Worm (Caenorhabditis elegans) whole organism, L3 larva: Measurements from ENCODE around the gene fbxa-116.
A peak's percentile ranks its signal among the peaks of the same experiment; 100 is the strongest.

Experiments used
- ZK546.5 ChIP-seq: sonication (generic microtip); optimal IDR thresholded peaks from 2 replicates; lab custom pipeline; 2017; ENCODE audit warnings: missing biosample characterization, missing genetic modification characterization
- aly-2 ChIP-seq: fragments of 150-350 bp; optimal IDR thresholded peaks from 2 replicates; lab custom pipeline; 2014; ENCODE audit warnings: missing biosample characterization, missing genetic modification characterization
- ama-1 ChIP-seq: fragments of 150-350 bp; optimal IDR thresholded peaks from 2 replicates; lab custom pipeline; 2018
- ceh-16 ChIP-seq: sonication (generic microtip); optimal IDR thresholded peaks from 2 replicates; lab custom pipeline; 2017; ENCODE audit warnings: missing biosample characterization, missing genetic modification characterization
- ceh-28 ChIP-seq: fragments of 150-350 bp; optimal IDR thresholded peaks from 2 replicates; lab custom pipeline; 2014; ENCODE audit warnings: missing biosample characterization, missing genetic modification reagents, missing genetic modification characterization
- ceh-9 ChIP-seq: sonication (generic microtip); optimal IDR thresholded peaks from 2 replicates; lab custom pipeline; 2018; ENCODE audit warnings: missing biosample characterization, missing genetic modification characterization
- daf-12 ChIP-seq: fragments of 150-350 bp; optimal IDR thresholded peaks from 2 replicates; lab custom pipeline; 2014; ENCODE audit warnings: missing biosample characterization, missing genetic modification reagents, missing genetic modification characterization
- egl-27 ChIP-seq: sonication (generic microtip); optimal IDR thresholded peaks from 4 replicates; lab custom pipeline; 2017; ENCODE audit warnings: missing biosample characterization, missing genetic modification reagents, missing genetic modification characterization
- egl-5 ChIP-seq: fragments of 150-350 bp; optimal IDR thresholded peaks from 2 replicates; lab custom pipeline; 2017; ENCODE audit warnings: missing biosample characterization, missing genetic modification reagents, missing genetic modification characterization, inconsistent platforms
- elt-1 ChIP-seq: fragments of 150-350 bp; optimal IDR thresholded peaks from 2 replicates; lab custom pipeline; 2014; ENCODE audit warnings: missing biosample characterization, missing genetic modification characterization
- elt-2 ChIP-seq: sonication (generic microtip); optimal IDR thresholded peaks from 2 replicates; lab custom pipeline; 2016; ENCODE audit warnings: missing genetic modification reagents, mild to moderate bottlenecking, missing genetic modification characterization, missing compliant biosample characterization
- elt-3 ChIP-seq, 3 experiments: fragments of 150-350 bp in 1 of 3; sonication (generic microtip) in 2 of 3; optimal IDR thresholded peaks; 2 replicates in 2 of 3; 4 replicates in 1 of 3; lab custom pipeline; 2014 to 2017; ENCODE audit warnings: missing biosample characterization in 3 of 3, missing genetic modification characterization in 3 of 3
- eor-1 ChIP-seq, 2 experiments: fragments of 150-350 bp; optimal IDR thresholded peaks; 2 replicates each; lab custom pipeline; 2014 to 2018; ENCODE audit warnings: missing biosample characterization in 2 of 2, missing genetic modification characterization in 2 of 2
- fkh-10 ChIP-seq: sonication (generic microtip); optimal IDR thresholded peaks from 2 replicates; lab custom pipeline; 2017; ENCODE audit warnings: missing biosample characterization, missing genetic modification reagents, missing genetic modification characterization
- fos-1 ChIP-seq: fragments of 150-350 bp; optimal IDR thresholded peaks from 2 replicates; lab custom pipeline; 2014; ENCODE audit warnings: missing biosample characterization, missing genetic modification characterization
- hmg-11 ChIP-seq: sonication (generic microtip); optimal IDR thresholded peaks from 2 replicates; lab custom pipeline; 2016; ENCODE audit warnings: missing genetic modification characterization, missing compliant biosample characterization
- lin-15B ChIP-seq: fragments of 150-350 bp; optimal IDR thresholded peaks from 2 replicates; lab custom pipeline; 2014; ENCODE audit warnings: missing biosample characterization, missing genetic modification characterization
- lin-39 ChIP-seq: fragments of 150-350 bp; optimal IDR thresholded peaks from 2 replicates; lab custom pipeline; 2018; ENCODE audit warnings: missing biosample characterization, missing genetic modification reagents, missing genetic modification characterization
- lsy-12 ChIP-seq: sonication (generic microtip); optimal IDR thresholded peaks from 2 replicates; lab custom pipeline; 2016; ENCODE audit warnings: mild to moderate bottlenecking, missing genetic modification characterization, missing compliant biosample characterization
- mml-1 ChIP-seq: fragments of 150-350 bp; sonication (generic microtip); optimal IDR thresholded peaks from 3 replicates; lab custom pipeline; 2014; ENCODE audit warnings: missing biosample characterization, missing genetic modification characterization
- nfya-1 ChIP-seq: sonication (generic microtip); optimal IDR thresholded peaks from 2 replicates; lab custom pipeline; 2017; ENCODE audit warnings: missing genetic modification characterization, mild to moderate bottlenecking, missing compliant biosample characterization, antibody characterized with exemption, moderate library complexity; ENCODE audit not compliant: insufficient read depth
- nhr-11 ChIP-seq: fragments of 150-350 bp; optimal IDR thresholded peaks from 2 replicates; lab custom pipeline; 2014; ENCODE audit warnings: missing biosample characterization, missing genetic modification characterization
- nhr-12 ChIP-seq: fragments of 150-350 bp; optimal IDR thresholded peaks from 2 replicates; lab custom pipeline; 2014; ENCODE audit warnings: missing biosample characterization, missing genetic modification characterization
- nhr-23 ChIP-seq: fragments of 150-350 bp; optimal IDR thresholded peaks from 2 replicates; lab custom pipeline; 2014; ENCODE audit warnings: missing biosample characterization, missing genetic modification reagents, missing genetic modification characterization
- nhr-25 ChIP-seq: sonication (generic microtip); optimal IDR thresholded peaks from 2 replicates; lab custom pipeline; 2017; ENCODE audit warnings: missing biosample characterization, missing genetic modification characterization
- nhr-43 ChIP-seq: sonication (generic microtip); optimal IDR thresholded peaks from 2 replicates; lab custom pipeline; 2016; ENCODE audit warnings: mild to moderate bottlenecking, missing genetic modification characterization, missing compliant biosample characterization; ENCODE audit not compliant: poor library complexity, severe bottlenecking
- nhr-67 ChIP-seq: fragments of 150-350 bp; optimal IDR thresholded peaks from 2 replicates; lab custom pipeline; 2014; ENCODE audit warnings: missing biosample characterization, missing genetic modification characterization
- pha-4 ChIP-seq: fragments of 150-350 bp; optimal IDR thresholded peaks from 2 replicates; lab custom pipeline; 2014; ENCODE audit warnings: missing biosample characterization, missing genetic modification reagents, missing genetic modification characterization
- pqm-1 ChIP-seq: fragments of 150-350 bp; optimal IDR thresholded peaks from 2 replicates; lab custom pipeline; 2017; ENCODE audit warnings: missing biosample characterization, missing genetic modification characterization, inconsistent platforms
- sea-2 ChIP-seq: fragments of 150-350 bp; sonication (generic microtip); optimal IDR thresholded peaks from 4 replicates; lab custom pipeline; 2014; ENCODE audit warnings: missing biosample characterization, missing genetic modification reagents, missing genetic modification characterization
- skn-1 ChIP-seq: fragments of 150-350 bp; optimal IDR thresholded peaks from 2 replicates; lab custom pipeline; 2014; ENCODE audit warnings: missing biosample characterization, missing genetic modification characterization
- unc-62 ChIP-seq: fragments of 150-350 bp; sonication (generic microtip); optimal IDR thresholded peaks from 4 replicates; lab custom pipeline; 2014; ENCODE audit warnings: missing biosample characterization, missing genetic modification reagents, missing genetic modification characterization
- ztf-11 ChIP-seq: fragments of 150-350 bp; optimal IDR thresholded peaks from 2 replicates; lab custom pipeline; 2014; ENCODE audit warnings: missing biosample characterization, missing genetic modification characterization
- ztf-4 ChIP-seq: fragments of 150-350 bp; optimal IDR thresholded peaks from 2 replicates; lab custom pipeline; 2014; ENCODE audit warnings: missing biosample characterization, missing genetic modification characterization

fbxa-116 gene

DNA sequence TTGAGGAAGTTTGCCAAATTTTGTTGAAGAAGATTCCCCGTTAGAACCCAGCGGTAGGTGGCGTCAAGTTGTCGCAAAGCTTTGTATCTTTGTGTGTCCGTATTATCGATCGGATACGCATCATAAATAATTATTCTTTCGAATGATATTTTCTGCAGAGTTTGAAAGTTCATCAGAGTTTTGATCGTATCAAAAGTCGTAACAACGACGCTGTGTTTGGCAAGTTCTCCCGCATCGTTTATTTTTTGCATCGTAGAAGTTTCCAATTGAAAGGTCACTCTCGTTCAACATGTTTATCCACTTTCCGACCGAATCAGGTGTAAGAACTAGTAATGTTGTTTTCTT is 25.6 kb downstream of the fbxa-116 start:
- TF ChIP-seq pqm-1 (tag; lab: Kevin White, UChicago): no peak
- peak; percentile 77 for TF ChIP-seq ama-1 (lab: Kevin White, UChicago)

DNA sequence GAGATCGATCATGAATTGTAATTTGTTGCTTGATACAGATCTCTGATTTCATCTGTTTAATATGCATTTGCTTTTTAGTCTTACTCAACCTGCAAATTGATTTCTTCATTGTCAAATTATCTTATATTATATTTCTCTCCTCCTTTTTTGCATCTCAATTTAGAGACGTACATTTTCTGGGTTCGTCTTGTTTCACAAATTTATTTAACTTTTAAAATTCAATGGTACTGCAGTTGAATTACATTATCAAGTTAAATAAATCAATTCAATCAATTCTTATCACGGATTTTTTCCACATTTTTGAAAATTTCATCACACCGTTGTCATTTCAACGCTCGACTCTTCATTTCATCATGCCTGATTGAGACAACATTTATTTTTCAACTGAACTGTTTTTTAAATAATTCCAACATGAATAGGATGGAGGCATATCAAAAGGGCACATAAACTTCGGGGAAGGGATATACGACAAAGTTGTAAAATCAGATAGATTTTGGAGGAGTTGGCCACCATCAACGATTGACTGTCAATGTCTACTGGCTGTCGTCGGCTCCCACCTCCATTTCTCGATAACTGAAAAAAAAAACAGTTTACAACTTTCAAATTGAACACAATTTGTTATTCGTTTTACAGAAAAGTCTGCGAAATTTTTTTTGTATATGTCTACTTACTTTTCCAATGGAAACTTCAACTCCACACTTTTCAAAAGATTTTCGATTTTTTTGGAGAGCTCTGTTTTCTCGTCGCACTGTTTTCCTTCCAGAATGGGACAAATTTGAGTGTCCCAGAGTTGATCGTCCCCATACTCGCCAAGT is 26.2 kb downstream of the fbxa-116 start:
- TF ChIP-seq ama-1 (lab: Kevin White, UChicago) (peak; percentile 77), nhr-23 (tag; lab: Kevin White, UChicago) (no peak), pha-4 (tag; lab: Kevin White, UChicago) (peak; percentile 43), elt-2 (tag; lab: Kevin White, UChicago) (peak; percentile 65), lin-15B (tag; lab: Kevin White, UChicago) (no peak), ceh-28 (peak; percentile 12), skn-1 (tag; lab: Kevin White, UChicago) (no peak)

- TF ChIP-seq unc-62 (no peak), nhr-67 (tag; lab: Kevin White, UChicago) (no peak), mml-1 (tag; lab: Kevin White, UChicago) (no peak), nhr-11 (tag; lab: Kevin White, UChicago) (no peak), nhr-43 (tag; lab: Kevin White, UChicago) (no peak), fkh-10 (GFP tag; lab: Kevin White, UChicago) (no peak), daf-12 (tag; lab: Kevin White, UChicago) (no peak), ceh-16 (no peak), ztf-4 (no peak), elt-3 (tag; optimal IDR thresholded peaks at IDR 0.05; lab: Kevin White, UChicago) (no peak), lsy-12 (tag; lab: Kevin White, UChicago) (no peak), ztf-11 (no peak), lin-39 (tag; lab: Kevin White, UChicago) (no peak), nhr-25 (tag; lab: Kevin White, UChicago) (no peak), egl-5 (no peak)
- TF ChIP-seq, all 47 proteins: peak for 0
Measured at ce11 chrV:20161781-20162289, 26.9 kb downstream of the fbxa-116 start.

ce11 chrV:20158223-20158622 is 30.5 kb downstream of the fbxa-116 start, which contains the start of gene F19B2.6:
F19B2.6 (plus strand) TSS chrV:20158523.
- no peak for TF ChIP-seq ceh-9 (tag; lab: Kevin White, UChicago)
- TF ChIP-seq nhr-25 (tag; lab: Kevin White, UChicago): no peak
- TF ChIP-seq nhr-67 (tag; lab: Kevin White, UChicago): no peak
- TF ChIP-seq aly-2 (tag; lab: Kevin White, UChicago): no peak
- no peak for TF ChIP-seq egl-27 (tag; lab: Kevin White, UChicago)
- TF ChIP-seq elt-3 (tag; optimal IDR thresholded peaks at IDR 0.05; lab: Kevin White, UChicago): no peak
- TF ChIP-seq lin-15B (tag; lab: Kevin White, UChicago): no peak
- no peak for TF ChIP-seq nfya-1 (tag; lab: Kevin White, UChicago)
- TF ChIP-seq elt-1: no peak
- TF ChIP-seq ceh-28: no peak
- no peak for TF ChIP-seq ZK546.5 (tag; lab: Kevin White, UChicago)

DNA sequence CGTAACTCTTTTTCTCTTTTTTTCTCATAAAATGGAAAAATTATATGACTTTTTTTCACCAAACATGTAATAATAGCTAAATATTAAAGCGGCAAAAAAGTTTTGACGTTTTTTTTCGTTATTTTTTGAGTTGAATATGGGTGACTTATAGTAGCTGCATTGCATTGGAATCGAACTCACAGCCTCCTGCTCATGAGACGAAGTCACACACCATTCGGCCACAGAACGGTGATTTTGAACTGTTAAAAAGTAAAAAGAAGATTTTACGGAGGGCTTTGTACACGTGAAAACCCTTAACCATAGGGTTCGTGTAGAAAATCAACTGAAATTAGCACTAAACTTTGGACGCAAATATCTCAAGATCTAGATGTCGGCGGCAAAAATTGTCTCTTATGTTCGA is 36.8 kb downstream of the fbxa-116 start:
- no peak for TF ChIP-seq lin-39 (tag; lab: Kevin White, UChicago)
- no peak for TF ChIP-seq fkh-10 (GFP tag; lab: Kevin White, UChicago)
- TF ChIP-seq unc-62: no peak
- no peak for TF ChIP-seq eor-1 (tag; optimal IDR thresholded peaks at IDR 0.05; lab: Kevin White, UChicago)
- no peak for TF ChIP-seq mml-1 (tag; lab: Kevin White, UChicago)
- no peak for TF ChIP-seq fos-1
- no peak for TF ChIP-seq pqm-1 (tag; lab: Kevin White, UChicago)
- TF ChIP-seq hmg-11: no peak
- no peak for TF ChIP-seq nfya-1 (tag; lab: Kevin White, UChicago)
- no peak for TF ChIP-seq sea-2 (GFP tag; lab: Kevin White, UChicago)
- TF ChIP-seq nhr-12 (tag; lab: Kevin White, UChicago): no peak
- no peak for TF ChIP-seq ztf-4
- TF ChIP-seq egl-5: no peak
